Worm (Caenorhabditis elegans) whole organism, L4/young adult: ENCODE measurements around the gene fbxa-81.

Source experiments
- W03F9.2 ChIP-seq: fragments of 150-350 bp; optimal IDR thresholded peaks from 2 replicates; lab custom pipeline; 2014; ENCODE audit warnings: missing biosample characterization, missing genetic modification characterization
- dao-5 ChIP-seq: sonication (generic microtip); optimal IDR thresholded peaks from 2 replicates; lab custom pipeline; 2016; ENCODE audit warnings: missing genotype, missing genetic modification characterization, moderate library complexity, missing compliant biosample characterization
- him-1 ChIP-seq: sonication (generic microtip); optimal IDR thresholded peaks from 2 replicates; lab custom pipeline; 2016; ENCODE audit warnings: missing genotype, missing genetic modification reagents, missing genetic modification characterization, missing compliant biosample characterization

The fbxa-81 gene

ce11 chrX:14513462-14513861 is 28.4 kb downstream of the fbxa-81 start:
- TF ChIP-seq him-1 (tag; lab: Kevin White, UChicago): no peak
- TF ChIP-seq W03F9.2 (tag; lab: Kevin White, UChicago): no peak
- TF ChIP-seq dao-5 (tag; lab: Kevin White, UChicago): no peak

- no peak for TF ChIP-seq W03F9.2 (tag; lab: Kevin White, UChicago)
Measured at ce11 chrX:14512817-14513216, 29.1 kb downstream of the fbxa-81 start, which contains the start of gene fbxa-141. Gene fbxa-141, minus strand, starts transcription at chrX:14512917.

ce11 chrX:14510358-14510757 is 31.5 kb downstream of the fbxa-81 start:
- TF ChIP-seq him-1 (tag; lab: Kevin White, UChicago) (no peak), dao-5 (tag; lab: Kevin White, UChicago) (no peak), W03F9.2 (tag; lab: Kevin White, UChicago) (no peak)

ce11 chrX:14508823-14509259 is 33.1 kb downstream of the fbxa-81 start:
- TF ChIP-seq him-1 (tag; lab: Kevin White, UChicago) (no peak), dao-5 (tag; lab: Kevin White, UChicago) (no peak), W03F9.2 (tag; lab: Kevin White, UChicago) (no peak)

ce11 chrX:14507992-14508391 is 33.9 kb downstream of the fbxa-81 start:
- TF ChIP-seq W03F9.2 (tag; lab: Kevin White, UChicago): no peak
- TF ChIP-seq him-1 (tag; lab: Kevin White, UChicago): no peak
- TF ChIP-seq dao-5 (tag; lab: Kevin White, UChicago): no peak

- no peak for TF ChIP-seq dao-5 (tag; lab: Kevin White, UChicago)
- no peak for TF ChIP-seq W03F9.2 (tag; lab: Kevin White, UChicago)
- no peak for TF ChIP-seq him-1 (tag; lab: Kevin White, UChicago)
Measured at ce11 chrX:14505578-14506353, 36.1 kb downstream of the fbxa-81 start.

- TF ChIP-seq dao-5 (tag; lab: Kevin White, UChicago) (no peak), him-1 (tag; lab: Kevin White, UChicago) (no peak), W03F9.2 (tag; lab: Kevin White, UChicago) (no peak)
Measured at ce11 chrX:14504551-14504902, 37.4 kb downstream of the fbxa-81 start.

ce11 chrX:14503800-14504550 is 37.9 kb downstream of the fbxa-81 start, which contains the start of gene M163.1:
Gene M163.1, minus strand, starts transcription at chrX:14503824.
- no peak for TF ChIP-seq dao-5 (tag; lab: Kevin White, UChicago)
- TF ChIP-seq W03F9.2 (tag; lab: Kevin White, UChicago): no peak
- TF ChIP-seq him-1 (tag; lab: Kevin White, UChicago): no peak

ce11 chrX:14503282-14503681 is 38.6 kb downstream of the fbxa-81 start:
- TF ChIP-seq W03F9.2 (tag; lab: Kevin White, UChicago) (no peak), him-1 (tag; lab: Kevin White, UChicago) (no peak), dao-5 (tag; lab: Kevin White, UChicago) (no peak)

ce11 chrX:14502116-14502587 is 39.7 kb downstream of the fbxa-81 start:
- peak; percentile 50 for TF ChIP-seq W03F9.2 (tag; lab: Kevin White, UChicago)
- TF ChIP-seq dao-5 (tag; lab: Kevin White, UChicago): no peak

ce11 chrX:14500422-14501058 is 41.4 kb downstream of the fbxa-81 start:
- TF ChIP-seq him-1 (tag; lab: Kevin White, UChicago) (no peak), W03F9.2 (tag; lab: Kevin White, UChicago) (no peak), dao-5 (tag; lab: Kevin White, UChicago) (no peak)

- TF ChIP-seq him-1 (tag; lab: Kevin White, UChicago): no peak
- TF ChIP-seq W03F9.2 (tag; lab: Kevin White, UChicago): no peak
- TF ChIP-seq dao-5 (tag; lab: Kevin White, UChicago): no peak
Measured at ce11 chrX:14499830-14500409, 42.0 kb downstream of the fbxa-81 start.

- no peak for TF ChIP-seq dao-5 (tag; lab: Kevin White, UChicago)
- no peak for TF ChIP-seq him-1 (tag; lab: Kevin White, UChicago)
- TF ChIP-seq W03F9.2 (tag; lab: Kevin White, UChicago): no peak
Measured at ce11 chrX:14496545-14496944, 45.3 kb downstream of the fbxa-81 start.
